Worm (Caenorhabditis elegans) whole organism, midembryonic: Measurements from ENCODE around the gene F41G3.3.

Source experiments
- T22C8.4 ChIP-seq: fragments of 200-800 bp; sonication (Bioruptor generic); IDR thresholded peaks from 2 replicates; pipeline ENCODE4 v1.3.6; 2022; ENCODE audit warnings: missing genetic modification characterization, missing compliant biosample characterization
- flt-1 ChIP-seq: fragments of 200-800 bp; sonication (Bioruptor generic); IDR thresholded peaks from 2 replicates; pipeline ENCODE4 v1.3.6; 2022; ENCODE audit warnings: missing genetic modification characterization, missing compliant biosample characterization
- klf-2 ChIP-seq: fragments of 200-800 bp; sonication (Bioruptor generic); conservative IDR thresholded peaks from 2 replicates; pipeline ENCODE4 v1.3.6; 2022; ENCODE audit warnings: missing genetic modification reagents, missing genetic modification characterization, missing compliant biosample characterization

- no peak for TF ChIP-seq T22C8.4 (GFP tag; lab: Robert Waterston, UW)
- no peak for TF ChIP-seq klf-2 (GFP tag; lab: Robert Waterston, UW)
- TF ChIP-seq flt-1 = no peak
Measured at ce11 chrII:6782738-6783163, 26.4 kb downstream of the F41G3.3 start.
